Worm (Caenorhabditis elegans): ENCODE measurements around the gene mboa-2.

The mboa-2 gene

ce11 chrV:11155553-11155952 lies 33.3 kb upstream of the mboa-2 start, which contains the start of gene srg-38:
TSS of gene srg-38 (minus strand) at chrV:11155653.
- TF ChIP-seq skn-1 (tag; optimal IDR thresholded peaks at IDR 0.05) (no peak), ceh-44 (GFP tag; IDR thresholded peaks at IDR 0.05) (no peak), nhr-111 (GFP tag; optimal IDR thresholded peaks at IDR 0.05) (no peak), T20F7.1 (GFP tag; optimal IDR thresholded peaks at IDR 0.05) (no peak), ceh-28 (tag; optimal IDR thresholded peaks at IDR 0.05) (no peak), lsy-2 (tag; optimal IDR thresholded peaks at IDR 0.05) (no peak), ceh-32 (tag; optimal IDR thresholded peaks at IDR 0.05; ENCODE audit: poor library complexity) (no peak), sdz-12 (GFP tag; optimal IDR thresholded peaks at IDR 0.05) (no peak)

- TF ChIP-seq ztf-7 (tag; optimal IDR thresholded peaks at IDR 0.05) (no peak), pqm-1 (tag; optimal IDR thresholded peaks at IDR 0.05) (no peak), aly-2 (tag; optimal IDR thresholded peaks at IDR 0.05) (no peak), F49E8.2 (tag; optimal IDR thresholded peaks at IDR 0.05; ENCODE audit: borderline replicate concordance) (no peak), dmd-9 (GFP tag; IDR thresholded peaks at IDR 0.05) (no peak), spr-1 (tag; optimal IDR thresholded peaks at IDR 0.05) (no peak), rbr-2 (tag; optimal IDR thresholded peaks at IDR 0.05) (no peak), ama-1 (optimal IDR thresholded peaks at IDR 0.05) (no peak)
Measured at ce11 chrV:11152333-11152732, 30.0 kb upstream of the mboa-2 start, which contains the start of gene srg-39. TSS of gene srg-39 (minus strand) at chrV:11152433.

- TF ChIP-seq lim-7 (GFP tag; IDR thresholded peaks at IDR 0.05) (no peak), fos-1 (tag; optimal IDR thresholded peaks at IDR 0.05) (no peak), egl-27 (tag; optimal IDR thresholded peaks at IDR 0.05) (no peak), daf-8 (GFP tag; IDR thresholded peaks at IDR 0.05) (no peak), F26F4.8 (GFP tag; conservative IDR thresholded peaks at IDR 0.05) (no peak), sdz-12 (GFP tag; optimal IDR thresholded peaks at IDR 0.05) (no peak), hmg-1.1 (GFP tag; IDR thresholded peaks at IDR 0.05) (no peak), T20F7.1 (GFP tag; optimal IDR thresholded peaks at IDR 0.05) (no peak), ctbp-1 (GFP tag; IDR thresholded peaks at IDR 0.05) (no peak), F37D6.2 (tag; optimal IDR thresholded peaks at IDR 0.05) (no peak), zfp-2 (tag; optimal IDR thresholded peaks at IDR 0.05) (no peak), lin-29 (GFP tag; IDR thresholded peaks at IDR 0.05) (no peak), pha-4 (GFP tag; IDR thresholded peaks at IDR 0.05) (no peak), pha-4 (tag; optimal IDR thresholded peaks at IDR 0.05) (no peak)
Measured at ce11 chrV:11149405-11149804, 27.1 kb upstream of the mboa-2 start, which contains the start of gene T19C4.1. TSS of gene T19C4.1 (plus strand) at chrV:11149705.

ce11 chrV:11148971-11149370 lies 26.7 kb upstream of the mboa-2 start:
- TF ChIP-seq R02D3.7 (tag; optimal IDR thresholded peaks at IDR 0.05) (no peak), nhr-28 (tag; optimal IDR thresholded peaks at IDR 0.05) (peak; percentile 35), zfp-3 (GFP tag; conservative IDR thresholded peaks at IDR 0.05) (no peak), saeg-2 (GFP tag; IDR thresholded peaks at IDR 0.05) (no peak)

ce11 chrV:11147780-11148144 lies 25.5 kb upstream of the mboa-2 start:
- TF ChIP-seq R02D3.7 (tag; optimal IDR thresholded peaks at IDR 0.05) = no peak
- peak; percentile 44 for TF ChIP-seq ama-1 (optimal IDR thresholded peaks at IDR 0.05)
- TF ChIP-seq mxl-2 (GFP tag; conservative IDR thresholded peaks at IDR 0.05) = no peak
- TF ChIP-seq nhr-48 (tag; optimal IDR thresholded peaks at IDR 0.05) = peak; percentile 71
- TF ChIP-seq nhr-102 (tag; optimal IDR thresholded peaks at IDR 0.05) = peak; percentile 35
- no peak for TF ChIP-seq madf-9 (GFP tag; conservative IDR thresholded peaks at IDR 0.05)
- TF ChIP-seq fos-1 (tag; optimal IDR thresholded peaks at IDR 0.05) = no peak
- no peak for TF ChIP-seq dpl-1 (GFP tag; optimal IDR thresholded peaks at IDR 0.05)
- TF ChIP-seq zag-1 (tag; optimal IDR thresholded peaks at IDR 0.05) = no peak
- no peak for TF ChIP-seq ceh-44 (GFP tag; IDR thresholded peaks at IDR 0.05)
- TF ChIP-seq ztf-11 (tag; optimal IDR thresholded peaks at IDR 0.05) = no peak
- no peak for TF ChIP-seq zip-2 (tag; optimal IDR thresholded peaks at IDR 0.05)
- TF ChIP-seq nhr-11 (tag; optimal IDR thresholded peaks at IDR 0.05) = no peak
- TF ChIP-seq lin-39 (tag; optimal IDR thresholded peaks at IDR 0.05) = no peak
- TF ChIP-seq dmd-9 (GFP tag; IDR thresholded peaks at IDR 0.05) = no peak
- peak; percentile 62 for TF ChIP-seq nhr-25 (tag; optimal IDR thresholded peaks at IDR 0.05; ENCODE audit: borderline replicate concordance, insufficient read depth)
- TF ChIP-seq hif-1 (tag; optimal IDR thresholded peaks at IDR 0.05) = no peak
- TF ChIP-seq T26A8.4 (GFP tag; IDR thresholded peaks at IDR 0.05) = no peak; the same call in 1 of the 2 replicates
- no peak for TF ChIP-seq madf-5 (GFP tag; IDR thresholded peaks at IDR 0.05)
- peak; percentile 98 for TF ChIP-seq aha-1 (tag)
